Worm (Caenorhabditis elegans) whole organism, L4/young adult: ENCODE data around the gene npp-8.

Experiments used
- W03F9.2 ChIP-seq: fragments of 150-350 bp; optimal IDR thresholded peaks from 2 replicates; lab custom pipeline; 2014; ENCODE audit warnings: missing biosample characterization, missing genetic modification characterization
- him-1 ChIP-seq: sonication (generic microtip); optimal IDR thresholded peaks from 2 replicates; lab custom pipeline; 2016; ENCODE audit warnings: missing genotype, missing genetic modification reagents, missing genetic modification characterization, missing compliant biosample characterization

DNA sequence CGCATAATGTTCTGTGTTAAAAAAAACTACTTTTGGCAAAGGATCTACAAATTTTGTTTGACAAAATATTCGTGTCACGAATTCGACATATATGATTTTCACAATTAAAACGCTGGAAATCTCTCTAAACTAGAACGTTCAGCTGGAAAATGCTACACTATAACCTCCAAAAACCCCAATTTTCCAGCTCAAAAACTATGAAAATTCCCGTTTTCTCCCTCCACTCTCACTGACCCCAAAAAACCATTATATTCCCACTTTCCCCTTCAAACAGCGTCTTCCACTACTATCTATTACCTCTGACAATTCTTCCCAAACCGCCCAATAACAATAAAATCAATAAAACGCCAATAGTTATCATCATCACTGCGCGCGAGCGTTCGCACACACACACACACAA lies 18.9 kb downstream of the npp-8 start, which contains the start of gene Y41D4B.14:
- no peak for TF ChIP-seq him-1 (tag; lab: Kevin White, UChicago)
- no peak for TF ChIP-seq W03F9.2
